Fruit fly (Drosophila melanogaster) whole organism, embryonic: ENCODE data around the gene CG5050.

Source experiments
- Atf6 ChIP-seq: fragments of 200-800 bp; sonication (Bioruptor generic); IDR thresholded peaks from 2 replicates; pipeline ENCODE4 v1.3.6; 2022; ENCODE audit warnings: missing biosample characterization, missing genetic modification characterization
- CG10147 ChIP-seq: fragments of 200-800 bp; sonication (Bioruptor generic); optimal IDR thresholded peaks from 2 replicates; lab custom pipeline; 2019; ENCODE audit warnings: missing biosample characterization, mild to moderate bottlenecking, missing genetic modification characterization, moderate library complexity
- CG11093 ChIP-seq: fragments of 200-800 bp; sonication (Bioruptor generic); IDR thresholded peaks from 3 replicates; pipeline ENCODE4 v1.3.6; 2022; ENCODE audit warnings: missing biosample characterization, missing genetic modification characterization
- CG11398 ChIP-seq: fragments of 200-800 bp; sonication (Bioruptor generic); optimal IDR thresholded peaks from 2 replicates; lab custom pipeline; 2016; ENCODE audit warnings: missing biosample characterization, missing genetic modification characterization
- CG11560 ChIP-seq: fragments of 200-800 bp; sonication (Bioruptor generic); IDR thresholded peaks from 3 replicates; pipeline ENCODE4 v1.3.6; 2022; ENCODE audit warnings: missing biosample characterization, missing genetic modification characterization
- CG12071 ChIP-seq: fragments of 200-800 bp; sonication (Bioruptor generic); optimal IDR thresholded peaks from 3 replicates; lab custom pipeline; 2018; ENCODE audit warnings: missing biosample characterization, mild to moderate bottlenecking, missing genetic modification characterization
- CG12659 ChIP-seq: fragments of 200-800 bp; sonication (Bioruptor generic); optimal IDR thresholded peaks from 3 replicates; lab custom pipeline; 2017; ENCODE audit warnings: mild to moderate bottlenecking, missing biosample characterization, missing genetic modification reagents, missing genetic modification characterization
- CG12769 ChIP-seq: fragments of 200-800 bp; sonication (Bioruptor generic); optimal IDR thresholded peaks from 2 replicates; lab custom pipeline; 2019; ENCODE audit warnings: missing biosample characterization, mild to moderate bottlenecking, missing genetic modification characterization, moderate library complexity
- CG13894 ChIP-seq: fragments of 200-800 bp; sonication (Bioruptor generic); optimal IDR thresholded peaks from 3 replicates; lab custom pipeline; 2018; ENCODE audit warnings: missing biosample characterization, mild to moderate bottlenecking, missing genetic modification characterization, moderate library complexity
- CG14014 ChIP-seq: fragments of 200-800 bp; sonication (Bioruptor generic); IDR thresholded peaks from 2 replicates; pipeline ENCODE4 v1.3.6; 2022; ENCODE audit warnings: missing biosample characterization, missing genetic modification characterization
- CG1529 ChIP-seq: fragments of 200-800 bp; sonication (Bioruptor generic); optimal IDR thresholded peaks from 3 replicates; lab custom pipeline; 2018; ENCODE audit warnings: missing biosample characterization, missing genetic modification characterization
- CG1603 ChIP-seq: fragments of 200-800 bp; sonication (Bioruptor generic); optimal IDR thresholded peaks from 2 replicates; lab custom pipeline; 2019; ENCODE audit warnings: missing biosample characterization, mild to moderate bottlenecking, missing genetic modification characterization, moderate library complexity
- CG16813 ChIP-seq: fragments of 200-800 bp; sonication (Bioruptor generic); IDR thresholded peaks from 3 replicates; pipeline ENCODE4 v1.3.6; 2022; ENCODE audit warnings: missing biosample characterization, missing genetic modification characterization; ENCODE audit not compliant: partially characterized antibody
- CG17186 ChIP-seq: fragments of 200-800 bp; sonication (Bioruptor generic); optimal IDR thresholded peaks from 3 replicates; lab custom pipeline; 2017; ENCODE audit warnings: missing biosample characterization, missing genetic modification reagents, missing genetic modification characterization
- CG17612 ChIP-seq: fragments of 200-800 bp; sonication (Bioruptor generic); IDR thresholded peaks from 2 replicates; pipeline ENCODE4 v1.3.6; 2022; ENCODE audit warnings: missing biosample characterization, missing genetic modification characterization
- CG18011 ChIP-seq: fragments of 200-800 bp; sonication (Bioruptor generic); optimal IDR thresholded peaks from 2 replicates; lab custom pipeline; 2017; ENCODE audit warnings: missing biosample characterization, missing genetic modification characterization, mild to moderate bottlenecking, moderate library complexity, missing genotype
- CG2889 ChIP-seq: fragments of 200-800 bp; sonication (Bioruptor generic); IDR thresholded peaks from 3 replicates; pipeline ENCODE4 v1.3.6; 2022; ENCODE audit warnings: missing biosample characterization, missing genetic modification characterization
- CG30403 ChIP-seq: fragments of 200-800 bp; sonication (Bioruptor generic); optimal IDR thresholded peaks from 3 replicates; lab custom pipeline; 2016; ENCODE audit warnings: missing biosample characterization, missing genetic modification characterization
- CG30431 ChIP-seq: fragments of 200-800 bp; sonication (Bioruptor generic); optimal IDR thresholded peaks from 2 replicates; lab custom pipeline; 2017; ENCODE audit warnings: missing biosample characterization, missing genetic modification characterization
- CG3163 ChIP-seq: fragments of 200-800 bp; sonication (Bioruptor generic); optimal IDR thresholded peaks from 3 replicates; lab custom pipeline; 2016; ENCODE audit warnings: missing biosample characterization, missing genetic modification characterization
- CG32772 ChIP-seq: fragments of 200-800 bp; sonication (Bioruptor generic); IDR thresholded peaks from 2 replicates; pipeline ENCODE4 v1.3.6; 2022; ENCODE audit warnings: missing biosample characterization, missing genetic modification characterization
- CG42726 ChIP-seq: fragments of 200-800 bp; sonication (Bioruptor generic); IDR thresholded peaks from 2 replicates; pipeline ENCODE4 v1.3.6; 2022; ENCODE audit warnings: missing biosample characterization, missing genetic modification characterization; ENCODE audit not compliant: partially characterized antibody
- CG4328 ChIP-seq: fragments of 200-800 bp; sonication (Bioruptor generic); optimal IDR thresholded peaks from 3 replicates; lab custom pipeline; 2017; ENCODE audit warnings: missing biosample characterization, missing genetic modification reagents, missing genetic modification characterization
- CG4404 ChIP-seq: fragments of 200-800 bp; sonication (Bioruptor generic); IDR thresholded peaks from 2 replicates; pipeline ENCODE4 v1.3.6; 2022; ENCODE audit warnings: missing biosample characterization, missing genetic modification characterization
- CoRest ChIP-seq: fragments of 200-800 bp; sonication (Bioruptor generic); optimal IDR thresholded peaks from 3 replicates; lab custom pipeline; 2018; ENCODE audit warnings: missing biosample characterization, mild to moderate bottlenecking, missing genetic modification characterization, moderate library complexity
- Dad ChIP-seq: fragments of 200-800 bp; sonication (Bioruptor generic); optimal IDR thresholded peaks from 3 replicates; lab custom pipeline; 2016; ENCODE audit warnings: missing biosample characterization, missing genetic modification characterization
- Dp ChIP-seq: fragments of 200-800 bp; sonication (Bioruptor generic); optimal IDR thresholded peaks from 2 replicates; lab custom pipeline; 2018; ENCODE audit warnings: missing biosample characterization, mild to moderate bottlenecking, missing genetic modification characterization, moderate library complexity
- Fer1 ChIP-seq: fragments of 200-800 bp; sonication (Bioruptor generic); optimal IDR thresholded peaks from 2 replicates; lab custom pipeline; 2017; ENCODE audit warnings: missing biosample characterization, mild to moderate bottlenecking, missing genetic modification characterization
- HmgD ChIP-seq: fragments of 200-800 bp; sonication (Bioruptor generic); optimal IDR thresholded peaks from 3 replicates; lab custom pipeline; 2016; ENCODE audit warnings: missing biosample characterization, missing genetic modification characterization
- Mad ChIP-seq: fragments of 200-800 bp; sonication (Bioruptor generic); optimal IDR thresholded peaks from 2 replicates; lab custom pipeline; 2016; ENCODE audit warnings: missing biosample characterization, missing genetic modification characterization
- NC2β ChIP-seq: fragments of 200-800 bp; sonication (Bioruptor generic); optimal IDR thresholded peaks from 2 replicates; lab custom pipeline; 2016; ENCODE audit warnings: missing biosample characterization, missing genetic modification characterization
- NFAT ChIP-seq: fragments of 200-800 bp; sonication (Bioruptor generic); IDR thresholded peaks from 2 replicates; pipeline ENCODE4 v1.3.6; 2022; ENCODE audit warnings: missing biosample characterization, missing genetic modification characterization
- Neu2 ChIP-seq: fragments of 200-800 bp; sonication (Bioruptor generic); optimal IDR thresholded peaks from 3 replicates; lab custom pipeline; 2016; ENCODE audit warnings: missing biosample characterization, missing genetic modification characterization, borderline replicate concordance
- Rfx ChIP-seq: fragments of 200-800 bp; sonication (Bioruptor generic); IDR thresholded peaks from 2 replicates; pipeline ENCODE4 v1.3.6; 2022; ENCODE audit warnings: missing biosample characterization, missing genetic modification characterization
- Sox102F ChIP-seq: fragments of 200-800 bp; sonication (Bioruptor generic); optimal IDR thresholded peaks from 2 replicates; lab custom pipeline; 2018; ENCODE audit warnings: missing biosample characterization, mild to moderate bottlenecking, missing genetic modification characterization, moderate library complexity
- abd-A ChIP-seq: fragments of 200-800 bp; sonication (Bioruptor generic); optimal IDR thresholded peaks from 3 replicates; lab custom pipeline; 2019; ENCODE audit warnings: missing biosample characterization, mild to moderate bottlenecking, missing genetic modification characterization, moderate library complexity
- az2 ChIP-seq: fragments of 200-800 bp; sonication (Bioruptor generic); optimal IDR thresholded peaks from 3 replicates; lab custom pipeline; 2016; ENCODE audit warnings: missing biosample characterization, missing genetic modification characterization
- bbx ChIP-seq: fragments of 200-800 bp; sonication (Bioruptor generic); IDR thresholded peaks from 2 replicates; pipeline ENCODE4 v1.3.6; 2022; ENCODE audit warnings: missing biosample characterization, missing genetic modification characterization; ENCODE audit not compliant: partially characterized antibody
- caup ChIP-seq: fragments of 200-800 bp; sonication (Bioruptor generic); optimal IDR thresholded peaks from 3 replicates; lab custom pipeline; 2017; ENCODE audit warnings: missing biosample characterization, mild to moderate bottlenecking, missing genetic modification characterization, moderate library complexity; ENCODE audit not compliant: severe bottlenecking
- disco-r ChIP-seq: fragments of 200-800 bp; sonication (Bioruptor generic); optimal IDR thresholded peaks from 2 replicates; lab custom pipeline; 2016; ENCODE audit warnings: missing biosample characterization, missing genetic modification characterization
- dmrt11E ChIP-seq: fragments of 200-800 bp; sonication (Bioruptor generic); optimal IDR thresholded peaks from 3 replicates; lab custom pipeline; 2018; ENCODE audit warnings: missing biosample characterization, mild to moderate bottlenecking, missing genetic modification characterization, moderate library complexity
- exex ChIP-seq: fragments of 200-800 bp; sonication (Bioruptor generic); optimal IDR thresholded peaks from 4 replicates; lab custom pipeline; 2018; ENCODE audit warnings: missing biosample characterization, mild to moderate bottlenecking, missing genetic modification characterization, moderate library complexity
- eyg ChIP-seq: fragments of 200-800 bp; sonication (Bioruptor generic); optimal IDR thresholded peaks from 3 replicates; lab custom pipeline; 2016; ENCODE audit warnings: missing biosample characterization, missing genetic modification characterization
- h ChIP-seq: fragments of >200 bp; optimal IDR thresholded peaks from 2 replicates; lab custom pipeline; 2017
- hb ChIP-seq: fragments of 200-800 bp; sonication (Bioruptor generic); IDR thresholded peaks from 3 replicates; pipeline ENCODE4 v1.3.6; 2022; ENCODE audit warnings: missing biosample characterization, missing genetic modification characterization; ENCODE audit not compliant: partially characterized antibody
- luna ChIP-seq: fragments of 200-800 bp; sonication (Bioruptor generic); optimal IDR thresholded peaks from 2 replicates; lab custom pipeline; 2016; ENCODE audit warnings: missing biosample characterization, missing genetic modification characterization
- nerfin-1 ChIP-seq: fragments of 200-800 bp; sonication (Bioruptor generic); optimal IDR thresholded peaks from 3 replicates; lab custom pipeline; 2019; ENCODE audit warnings: missing biosample characterization, mild to moderate bottlenecking, missing genetic modification characterization, moderate library complexity
- pros ChIP-seq: fragments of 200-800 bp; sonication (Bioruptor generic); optimal IDR thresholded peaks from 3 replicates; lab custom pipeline; 2019; ENCODE audit warnings: missing biosample characterization, mild to moderate bottlenecking, missing genetic modification characterization, moderate library complexity
- sim ChIP-seq: fragments of 200-800 bp; sonication (Bioruptor generic); IDR thresholded peaks from 2 replicates; pipeline ENCODE4 v1.3.6; 2022; ENCODE audit warnings: missing biosample characterization, missing genetic modification characterization
- tio ChIP-seq: fragments of 200-800 bp; sonication (Bioruptor generic); optimal IDR thresholded peaks from 2 replicates; lab custom pipeline; 2017; ENCODE audit warnings: missing biosample characterization, missing genetic modification characterization, inconsistent platforms

The CG5050 gene

DNA sequence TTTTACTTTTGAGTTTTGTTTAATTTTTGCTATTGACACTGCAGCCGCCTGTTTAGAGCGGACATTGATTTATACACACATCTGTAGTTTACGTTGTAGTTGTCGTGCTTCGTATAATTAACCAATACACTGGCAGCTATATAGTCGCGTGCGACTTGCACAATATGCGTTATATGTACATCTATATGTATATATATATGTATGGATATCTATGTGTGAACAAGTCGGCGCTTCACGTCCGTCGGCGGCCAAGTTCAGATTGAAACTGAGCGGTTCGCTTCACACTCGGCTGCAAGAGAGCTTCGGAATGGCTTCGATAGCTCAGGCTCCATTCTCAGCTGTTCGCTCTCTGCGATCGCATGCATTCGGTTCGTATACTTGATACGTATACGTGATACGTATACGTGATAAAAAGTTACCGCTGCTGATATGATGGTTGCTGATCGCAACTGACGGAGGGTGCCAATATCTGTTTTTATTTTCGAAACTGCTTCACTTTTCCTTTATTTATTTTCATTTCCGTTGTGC, 24.7 kb upstream of the CG5050 start (continued):
- TF ChIP-seq NC2β, result no peak
- no peak for TF ChIP-seq CG42726
- TF ChIP-seq CG12769 (tag; lab: Kevin White, UChicago), result peak; percentile 24
- TF ChIP-seq CG17612 (GFP tag; lab: Robert Waterston, UW), result no peak
- TF ChIP-seq CG17186 (GFP tag; lab: Kevin White, UChicago), result no peak
- no peak for TF ChIP-seq Dp (GFP tag; lab: Kevin White, UChicago)
- TF ChIP-seq CoRest (tag; lab: Kevin White, UChicago), result no peak
- TF ChIP-seq CG1603 (tag; lab: Kevin White, UChicago), result no peak
- TF ChIP-seq HmgD (GFP tag; lab: Kevin White, UChicago), result no peak
- no peak for TF ChIP-seq Mad (GFP tag; lab: Kevin White, UChicago)
- TF ChIP-seq nerfin-1 (tag; lab: Kevin White, UChicago), result no peak
- TF ChIP-seq CG12071 (GFP tag; lab: Kevin White, UChicago), result no peak
- no peak for TF ChIP-seq CG30403 (GFP tag; lab: Kevin White, UChicago)
- TF ChIP-seq CG13894 (tag; lab: Kevin White, UChicago), result no peak
- peak; percentile 6 for TF ChIP-seq Sox102F
- no peak for TF ChIP-seq exex
- TF ChIP-seq Neu2 (GFP tag; lab: Kevin White, UChicago), result no peak
- no peak for TF ChIP-seq CG30431 (GFP tag; lab: Kevin White, UChicago)
- TF ChIP-seq CG16813 (GFP tag; lab: Robert Waterston, UW), result no peak
- no peak for TF ChIP-seq CG11560 (tag; lab: Robert Waterston, UW)
- TF ChIP-seq bbx (GFP tag; lab: Robert Waterston, UW), result peak; percentile 52; the same call in 1 of the 2 replicates
- TF ChIP-seq sim (GFP tag; lab: Robert Waterston, UW), result no peak
- TF ChIP-seq az2 (GFP tag; lab: Kevin White, UChicago), result no peak
- no peak for TF ChIP-seq dmrt11E (tag; lab: Kevin White, UChicago)
- TF ChIP-seq eyg, result no peak
- no peak for TF ChIP-seq pros (GFP tag; lab: Kevin White, UChicago)
- no peak for TF ChIP-seq NFAT
- TF ChIP-seq CG2889 (GFP tag; lab: Robert Waterston, UW), result no peak
- TF ChIP-seq abd-A (tag; lab: Kevin White, UChicago), result peak; percentile 46
- 0 out of 2 replicates have a peak, but pooled peaks have one; percentile 20 for TF ChIP-seq Atf6
- TF ChIP-seq CG32772 (GFP tag; lab: Robert Waterston, UW), result no peak
- 0 out of 3 replicates have a peak, but pooled peaks have one; percentile 12 for TF ChIP-seq CG11093 (GFP tag; lab: Robert Waterston, UW)
- TF ChIP-seq luna (GFP tag; lab: Kevin White, UChicago), result no peak
- TF ChIP-seq disco-r (GFP tag; lab: Kevin White, UChicago), result no peak
- TF ChIP-seq CG1529 (GFP tag; lab: Kevin White, UChicago), result no peak
- no peak for TF ChIP-seq CG10147
- no peak for TF ChIP-seq CG3163 (GFP tag; lab: Kevin White, UChicago)
- TF ChIP-seq CG4328 (GFP tag; lab: Kevin White, UChicago), result no peak
- TF ChIP-seq CG11398 (GFP tag; lab: Kevin White, UChicago), result no peak
- peak; percentile 42; the same call in 1 of the 2 replicates for TF ChIP-seq CG14014
- TF ChIP-seq Dad (GFP tag; lab: Kevin White, UChicago), result no peak
- peak; percentile 28 for TF ChIP-seq CG12659 (GFP tag; lab: Kevin White, UChicago)
- 0 out of 2 replicates have a peak, but pooled peaks have one; percentile 15 for TF ChIP-seq Rfx (GFP tag; lab: Robert Waterston, UW)
- no peak for TF ChIP-seq tio (GFP tag; lab: Kevin White, UChicago)
- TF ChIP-seq CG4404 (GFP tag; lab: Robert Waterston, UW), result no peak
- TF ChIP-seq hb, result no peak
- TF ChIP-seq caup (GFP tag; lab: Kevin White, UChicago), result peak; percentile 36
- TF ChIP-seq Fer1 (GFP tag; lab: Kevin White, UChicago), result peak; percentile 22
- TF ChIP-seq h (lab: Kevin White, UChicago), result no peak
- no peak for TF ChIP-seq CG18011 (GFP tag; lab: Kevin White, UChicago)
